Worm (Caenorhabditis elegans) whole organism, L4 larva: ENCODE measurements around the gene R10E8.5.

Source experiments
- gei-8 ChIP-seq: fragments of 200-800 bp; sonication (Bioruptor generic); optimal IDR thresholded peaks from 2 replicates; lab custom pipeline; 2018; ENCODE audit warnings: mild to moderate bottlenecking, missing genetic modification characterization, missing compliant biosample characterization
- nhr-48 ChIP-seq: sonication (generic microtip); optimal IDR thresholded peaks from 2 replicates; lab custom pipeline; 2016; ENCODE audit warnings: mild to moderate bottlenecking, missing genetic modification characterization, missing compliant biosample characterization
- nhr-77 ChIP-seq: fragments of 150-350 bp; optimal IDR thresholded peaks from 2 replicates; lab custom pipeline; 2014; ENCODE audit warnings: missing biosample characterization, missing genetic modification characterization
- spr-1 ChIP-seq: sonication (generic microtip); optimal IDR thresholded peaks from 2 replicates; lab custom pipeline; 2016; ENCODE audit warnings: mild to moderate bottlenecking, missing genetic modification characterization, missing compliant biosample characterization
- unc-62 ChIP-seq, 3 experiments: fragments of 150-350 bp in 1 of 3; sonication (generic microtip); optimal IDR thresholded peaks in 2 of 3; peaks in 1 of 3; 1 replicate in 1 of 3; 2 replicates in 2 of 3; lab custom pipeline; 2014 to 2017; ENCODE audit warnings: missing biosample characterization in 3 of 3, missing genetic modification characterization in 3 of 3, missing genetic modification reagents in 3 of 3, missing genotype in 1 of 3
- vab-7 ChIP-seq: fragments of 200-800 bp; sonication (Bioruptor generic); IDR thresholded peaks from 2 replicates; pipeline ENCODE4 v1.3.6; 2022; ENCODE audit warnings: missing genetic modification reagents, missing genetic modification characterization, missing compliant biosample characterization

DNA sequence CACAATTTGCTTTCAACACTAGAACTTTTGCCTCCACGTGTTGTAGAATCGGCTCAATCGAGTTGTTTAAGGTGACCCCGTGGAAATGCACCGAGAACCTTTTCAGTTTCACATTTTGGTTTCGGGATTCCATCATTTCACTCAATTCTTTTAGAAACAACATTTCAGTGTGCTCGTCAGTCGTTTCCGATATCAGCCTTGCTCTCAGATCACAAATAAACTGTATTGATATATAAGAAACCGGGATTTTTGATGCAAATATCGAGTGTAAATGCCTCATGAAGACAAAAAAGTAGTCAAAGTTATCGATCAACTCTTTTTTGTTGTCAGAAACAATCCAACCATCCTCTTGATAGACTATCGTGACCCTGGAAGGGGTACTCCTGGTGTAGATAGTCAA, 10.9 kb downstream of the R10E8.5 start:
- TF ChIP-seq unc-62 (GFP tag; optimal IDR thresholded peaks at IDR 0.05 in 1 of 2; lab: Kevin White, UChicago): no peak
- TF ChIP-seq unc-62 (tag; optimal IDR thresholded peaks at IDR 0.05; lab: Kevin White, UChicago): no peak
- no peak for TF ChIP-seq vab-7 (GFP tag; lab: Robert Waterston, UW)
- TF ChIP-seq nhr-48 (tag; lab: Kevin White, UChicago): no peak
- TF ChIP-seq gei-8: no peak
- no peak for TF ChIP-seq spr-1 (tag; lab: Kevin White, UChicago)
- TF ChIP-seq nhr-77: no peak
